Fruit fly (Drosophila melanogaster) whole organism, embryonic: ENCODE measurements around the gene Hacd1.

Source experiments
- B-H1 ChIP-seq: fragments of 200-800 bp; sonication (Bioruptor generic); IDR thresholded peaks from 3 replicates; pipeline ENCODE4 v1.3.6; 2022; ENCODE audit warnings: missing biosample characterization, missing genetic modification characterization
- CG10321 ChIP-seq: fragments of 200-800 bp; sonication (Bioruptor generic); IDR thresholded peaks from 2 replicates; pipeline ENCODE4 v1.3.6; 2022; ENCODE audit warnings: missing biosample characterization, missing genetic modification characterization
- CG11093 ChIP-seq: fragments of 200-800 bp; sonication (Bioruptor generic); IDR thresholded peaks from 3 replicates; pipeline ENCODE4 v1.3.6; 2022; ENCODE audit warnings: missing biosample characterization, missing genetic modification characterization
- CG12299 ChIP-seq: fragments of 200-800 bp; sonication (Bioruptor generic); optimal IDR thresholded peaks from 2 replicates; lab custom pipeline; 2018; ENCODE audit warnings: missing biosample characterization, mild to moderate bottlenecking, missing genetic modification characterization
- CG13624 ChIP-seq: fragments of 200-800 bp; sonication (Bioruptor generic); optimal IDR thresholded peaks from 2 replicates; lab custom pipeline; 2016; ENCODE audit warnings: missing biosample characterization, missing genetic modification characterization
- CG1529 ChIP-seq: fragments of 200-800 bp; sonication (Bioruptor generic); optimal IDR thresholded peaks from 3 replicates; lab custom pipeline; 2018; ENCODE audit warnings: missing biosample characterization, missing genetic modification characterization
- CG15601 ChIP-seq: fragments of 200-800 bp; sonication (Bioruptor generic); optimal IDR thresholded peaks from 3 replicates; lab custom pipeline; 2019; ENCODE audit warnings: missing biosample characterization, mild to moderate bottlenecking, missing genetic modification characterization, moderate library complexity
- CG16863 ChIP-seq: fragments of 200-800 bp; sonication (Bioruptor generic); optimal IDR thresholded peaks from 3 replicates; lab custom pipeline; 2016; ENCODE audit warnings: missing biosample characterization, missing genetic modification characterization
- CG18476 ChIP-seq: fragments of 200-800 bp; sonication (Bioruptor generic); optimal IDR thresholded peaks from 2 replicates; lab custom pipeline; 2016; ENCODE audit warnings: missing biosample characterization, mild to moderate bottlenecking, missing genetic modification characterization
- CG30431 ChIP-seq: fragments of 200-800 bp; sonication (Bioruptor generic); optimal IDR thresholded peaks from 2 replicates; lab custom pipeline; 2017; ENCODE audit warnings: missing biosample characterization, missing genetic modification characterization
- CG3847 ChIP-seq: fragments of 200-800 bp; sonication (Bioruptor generic); IDR thresholded peaks from 2 replicates; pipeline ENCODE4 v1.3.6; 2022; ENCODE audit warnings: missing biosample characterization, missing genetic modification characterization
- CG5953 ChIP-seq: fragments of 200-800 bp; sonication (Bioruptor generic); IDR thresholded peaks from 2 replicates; pipeline ENCODE4 v1.3.6; 2022; ENCODE audit warnings: missing biosample characterization, missing genetic modification characterization
- CG7372 ChIP-seq: fragments of 200-800 bp; sonication (Bioruptor generic); IDR thresholded peaks from 2 replicates; pipeline ENCODE4 v1.3.6; 2022; ENCODE audit warnings: missing biosample characterization, missing genetic modification characterization
- CG7987 ChIP-seq: fragments of 200-800 bp; sonication (Bioruptor generic); optimal IDR thresholded peaks from 2 replicates; lab custom pipeline; 2018; ENCODE audit warnings: missing biosample characterization, mild to moderate bottlenecking, missing genetic modification characterization, moderate library complexity
- CG8478 ChIP-seq: fragments of >200 bp; optimal IDR thresholded peaks from 2 replicates; lab custom pipeline; 2018
- CG8944 ChIP-seq: fragments of 200-800 bp; sonication (Bioruptor generic); optimal IDR thresholded peaks from 3 replicates; lab custom pipeline; 2016; ENCODE audit warnings: missing biosample characterization, missing genetic modification characterization
- CG9932 ChIP-seq: fragments of 200-800 bp; sonication (Bioruptor generic); IDR thresholded peaks from 2 replicates; pipeline ENCODE4 v1.3.6; 2022; ENCODE audit warnings: missing biosample characterization, missing genetic modification characterization
- D19B ChIP-seq: fragments of 200-800 bp; sonication (Bioruptor generic); optimal IDR thresholded peaks from 2 replicates; lab custom pipeline; 2017; ENCODE audit warnings: missing biosample characterization, mild to moderate bottlenecking, missing genetic modification characterization
- Dad ChIP-seq: fragments of 200-800 bp; sonication (Bioruptor generic); optimal IDR thresholded peaks from 3 replicates; lab custom pipeline; 2016; ENCODE audit warnings: missing biosample characterization, missing genetic modification characterization
- Dll ChIP-seq: fragments of 200-800 bp; sonication (Bioruptor generic); IDR thresholded peaks from 4 replicates; pipeline ENCODE4 v1.3.6; 2022; ENCODE audit warnings: missing biosample characterization, missing genetic modification characterization; ENCODE audit not compliant: partially characterized antibody
- Ets65A ChIP-seq: fragments of 200-800 bp; sonication (Bioruptor generic); peaks from one replicate; lab custom pipeline; 2016; ENCODE audit warnings: missing biosample characterization, missing genetic modification characterization
- HLH54F ChIP-seq: fragments of 200-800 bp; sonication (Bioruptor generic); optimal IDR thresholded peaks from 3 replicates; lab custom pipeline; 2016; ENCODE audit warnings: missing biosample characterization, missing genetic modification characterization
- Hand ChIP-seq: fragments of 200-800 bp; sonication (Bioruptor generic); optimal IDR thresholded peaks from 2 replicates; lab custom pipeline; 2017; ENCODE audit warnings: mild to moderate bottlenecking, missing biosample characterization, missing genetic modification reagents, missing genetic modification characterization
- Hr39 ChIP-seq: fragments of >200 bp; optimal IDR thresholded peaks from 2 replicates; lab custom pipeline; 2017
- Hr51 ChIP-seq, 2 experiments: fragments of 200-800 bp; sonication (Bioruptor generic); optimal IDR thresholded peaks; 2 replicates in 1 of 2; 3 replicates in 1 of 2; lab custom pipeline; 2016 to 2018; ENCODE audit warnings: missing biosample characterization in 2 of 2, missing genetic modification characterization in 2 of 2, mild to moderate bottlenecking in 1 of 2, moderate library complexity in 1 of 2
- Spps ChIP-seq: fragments of 200-800 bp; sonication (Bioruptor generic); optimal IDR thresholded peaks from 2 replicates; lab custom pipeline; 2018; ENCODE audit warnings: missing biosample characterization, mild to moderate bottlenecking, missing genetic modification characterization
- bbx ChIP-seq: fragments of 200-800 bp; sonication (Bioruptor generic); IDR thresholded peaks from 2 replicates; pipeline ENCODE4 v1.3.6; 2022; ENCODE audit warnings: missing biosample characterization, missing genetic modification characterization; ENCODE audit not compliant: partially characterized antibody
- cas ChIP-seq: fragments of 200-800 bp; sonication (Bioruptor generic); IDR thresholded peaks from 2 replicates; pipeline ENCODE4 v1.3.6; 2022; ENCODE audit warnings: missing biosample characterization, missing genetic modification characterization
- dmrt11E ChIP-seq: fragments of 200-800 bp; sonication (Bioruptor generic); optimal IDR thresholded peaks from 3 replicates; lab custom pipeline; 2018; ENCODE audit warnings: missing biosample characterization, mild to moderate bottlenecking, missing genetic modification characterization, moderate library complexity
- grau ChIP-seq: fragments of 200-800 bp; optimal IDR thresholded peaks from 3 replicates; lab custom pipeline; 2019; ENCODE audit warnings: missing biosample characterization, mild to moderate bottlenecking, missing genetic modification characterization, moderate library complexity
- gt ChIP-seq: fragments of 200-800 bp; sonication (Bioruptor generic); IDR thresholded peaks from 2 replicates; pipeline ENCODE4 v1.3.6; 2022; ENCODE audit warnings: missing biosample characterization, missing genetic modification characterization
- hkb ChIP-seq, 2 experiments: fragments of 200-800 bp in 1 of 2; fragments of >200 bp in 1 of 2; sonication (Bioruptor generic) in 1 of 2; IDR thresholded peaks in 1 of 2; optimal IDR thresholded peaks in 1 of 2; 2 replicates each; pipeline versions ENCODE4 v1.3.6 to Lab custom; 2017 to 2022; ENCODE audit warnings: missing biosample characterization in 1 of 2, missing genetic modification characterization in 1 of 2
- jing ChIP-seq: fragments of 200-800 bp; sonication (Bioruptor generic); optimal IDR thresholded peaks from 2 replicates; lab custom pipeline; 2018; ENCODE audit warnings: missing biosample characterization, mild to moderate bottlenecking, missing genetic modification characterization
- mirr ChIP-seq: fragments of 200-800 bp; sonication (Bioruptor generic); optimal IDR thresholded peaks from 3 replicates; lab custom pipeline; 2018; ENCODE audit warnings: missing biosample characterization, mild to moderate bottlenecking, missing genetic modification characterization
- pita ChIP-seq: fragments of 200-800 bp; sonication (Bioruptor generic); optimal IDR thresholded peaks from 2 replicates; lab custom pipeline; 2017; ENCODE audit warnings: missing biosample characterization, mild to moderate bottlenecking, missing genetic modification characterization
- salm ChIP-seq: fragments of 200-800 bp; sonication (Bioruptor generic); optimal IDR thresholded peaks from 2 replicates; lab custom pipeline; 2018; ENCODE audit warnings: missing biosample characterization, mild to moderate bottlenecking, missing genetic modification characterization
- sens-2 ChIP-seq: fragments of 200-800 bp; sonication (Bioruptor generic); IDR thresholded peaks from 2 replicates; pipeline ENCODE4 v1.3.6; 2022; ENCODE audit warnings: missing biosample characterization, missing genetic modification characterization
- seq ChIP-seq: fragments of 200-800 bp; sonication (Bioruptor generic); IDR thresholded peaks from 2 replicates; pipeline ENCODE4 v1.3.6; 2022; ENCODE audit warnings: missing biosample characterization, missing genetic modification characterization
- so ChIP-seq: fragments of 200-800 bp; sonication (Bioruptor generic); IDR thresholded peaks from 3 replicates; pipeline ENCODE4 v1.3.6; 2022; ENCODE audit warnings: missing biosample characterization, missing genetic modification characterization
- sob ChIP-seq: fragments of 200-800 bp; sonication (Bioruptor generic); IDR thresholded peaks from 2 replicates; pipeline ENCODE4 v1.3.6; 2022; ENCODE audit warnings: missing biosample characterization, missing genetic modification characterization
- ssp ChIP-seq: fragments of 200-800 bp; sonication (Bioruptor generic); IDR thresholded peaks from 2 replicates; pipeline ENCODE4 v1.3.6; 2022; ENCODE audit warnings: missing biosample characterization, missing genetic modification characterization
- trem ChIP-seq: fragments of 200-800 bp; optimal IDR thresholded peaks from 3 replicates; lab custom pipeline; 2019; ENCODE audit warnings: missing biosample characterization, mild to moderate bottlenecking, missing genetic modification characterization, moderate library complexity
- tup ChIP-seq: fragments of 200-800 bp; sonication (Bioruptor generic); optimal IDR thresholded peaks from 2 replicates; lab custom pipeline; 2016; ENCODE audit warnings: missing biosample characterization, mild to moderate bottlenecking, missing genetic modification characterization, moderate library complexity
- tx ChIP-seq: fragments of 200-800 bp; sonication (Bioruptor generic); optimal IDR thresholded peaks from 2 replicates; lab custom pipeline; 2016; ENCODE audit warnings: missing biosample characterization, missing genetic modification characterization
- unc-4 ChIP-seq: fragments of 200-800 bp; sonication (Bioruptor generic); IDR thresholded peaks from 2 replicates; pipeline ENCODE4 v1.3.6; 2022; ENCODE audit warnings: missing biosample characterization, missing genetic modification characterization; ENCODE audit not compliant: partially characterized antibody
- usp ChIP-seq: fragments of >200 bp; optimal IDR thresholded peaks from 2 replicates; lab custom pipeline; 2017; ENCODE audit warnings: missing biosample characterization, missing genetic modification characterization
- vfl ChIP-seq: fragments of 200-800 bp; sonication (Bioruptor generic); optimal IDR thresholded peaks from 2 replicates; lab custom pipeline; 2016; ENCODE audit warnings: missing biosample characterization, missing genetic modification characterization
- z ChIP-seq: fragments of 200-800 bp; sonication (Bioruptor generic); IDR thresholded peaks from 3 replicates; pipeline ENCODE4 v1.3.6; 2022; ENCODE audit warnings: missing biosample characterization, missing genetic modification characterization
- zen2 ChIP-seq: fragments of 200-800 bp; sonication (Bioruptor generic); IDR thresholded peaks from 3 replicates; pipeline ENCODE4 v1.3.6; 2022; ENCODE audit warnings: missing biosample characterization, missing genetic modification characterization; ENCODE audit not compliant: partially characterized antibody

Gene Hacd1

dm6 chr2L:12026458-12027431, 24.7 kb upstream of the Hacd1 start (continued):
- peak; percentile 10 for TF ChIP-seq mirr (GFP tag; lab: Kevin White, UChicago)
- peak; percentile 11 for TF ChIP-seq tx
- peak; percentile 70 for TF ChIP-seq grau
- TF ChIP-seq CG8478 (lab: Kevin White, UChicago): no peak
- peak; percentile 15 for TF ChIP-seq CG16863 (GFP tag; lab: Kevin White, UChicago)
- TF ChIP-seq CG1529 (GFP tag; lab: Kevin White, UChicago): peak; percentile 27
- peak; percentile 38 for TF ChIP-seq CG15601 (tag; lab: Kevin White, UChicago)
- TF ChIP-seq cas (GFP tag; lab: Robert Waterston, UW): no peak
- no peak for TF ChIP-seq pita (GFP tag; lab: Kevin White, UChicago)
- TF ChIP-seq so (GFP tag; lab: Robert Waterston, UW): peak; percentile 39; the same call in 1 of the 3 replicates
- no peak for TF ChIP-seq sens-2
- no peak for TF ChIP-seq CG10321 (GFP tag; lab: Robert Waterston, UW)
- peak; percentile 32; the same call in 1 of the 2 replicates for TF ChIP-seq seq (GFP tag; lab: Robert Waterston, UW)
- TF ChIP-seq dmrt11E (tag; lab: Kevin White, UChicago): peak; percentile 26
- TF ChIP-seq CG7987 (GFP tag; lab: Kevin White, UChicago): no peak
- no peak for TF ChIP-seq CG11093 (GFP tag; lab: Robert Waterston, UW)
- TF ChIP-seq Dad: no peak
- no peak for TF ChIP-seq bbx
- TF ChIP-seq CG5953 (GFP tag; lab: Robert Waterston, UW): no peak
- no peak for TF ChIP-seq salm (tag; lab: Kevin White, UChicago)
- TF ChIP-seq B-H1 (GFP tag; lab: Robert Waterston, UW): peak; percentile 20; the same call in 1 of the 3 replicates
- no peak for TF ChIP-seq CG13624 (GFP tag; lab: Kevin White, UChicago)
- no peak for TF ChIP-seq gt (GFP tag; lab: Robert Waterston, UW)
- 0 out of 3 replicates have a peak, but pooled peaks have one; percentile 29 for TF ChIP-seq zen2 (GFP tag; lab: Robert Waterston, UW)
- no peak for TF ChIP-seq vfl
- TF ChIP-seq CG9932: no peak
- TF ChIP-seq trem (tag; lab: Kevin White, UChicago): peak; percentile 5
- TF ChIP-seq unc-4 (GFP tag; lab: Robert Waterston, UW): no peak; the same call in 1 of the 2 replicates
- TF ChIP-seq hkb (optimal IDR thresholded peaks at IDR 0.05; lab: Kevin White, UChicago): no peak
- TF ChIP-seq hkb (GFP tag; IDR thresholded peaks at IDR 0.05; lab: Robert Waterston, UW): 0 out of 2 replicates have a peak, but pooled peaks have one; percentile 21
- peak; percentile 18 for TF ChIP-seq HLH54F (GFP tag; lab: Kevin White, UChicago)
- TF ChIP-seq Hr39 (lab: Kevin White, UChicago): no peak
- TF ChIP-seq sob (GFP tag; lab: Robert Waterston, UW): peak; percentile 45
- TF ChIP-seq jing: no peak
- TF ChIP-seq Hr51 (GFP tag; optimal IDR thresholded peaks at IDR 0.05; lab: Kevin White, UChicago): peak in 1 of 2 experiments; percentile 75
- peak; percentile 37 for TF ChIP-seq CG8944 (GFP tag; lab: Kevin White, UChicago)
- peak; percentile 35 for TF ChIP-seq CG18476 (GFP tag; lab: Kevin White, UChicago)
- TF ChIP-seq z: no peak
- no peak for TF ChIP-seq ssp (GFP tag; lab: Robert Waterston, UW)
- TF ChIP-seq CG30431: peak; percentile 60
- no peak for TF ChIP-seq CG7372
- peak; percentile 35 for TF ChIP-seq Hand
- no peak for TF ChIP-seq tup (GFP tag; lab: Kevin White, UChicago)
- no peak for TF ChIP-seq Dll (GFP tag; lab: Robert Waterston, UW)
- no peak for TF ChIP-seq D19B (GFP tag; lab: Kevin White, UChicago)
- no peak for TF ChIP-seq usp (GFP tag; lab: Kevin White, UChicago)
- no peak; the same call in 1 of the 2 replicates for TF ChIP-seq CG3847 (GFP tag; lab: Robert Waterston, UW)
- peak; percentile 95 for TF ChIP-seq Ets65A
- TF ChIP-seq CG12299 (tag; lab: Kevin White, UChicago): no peak
- TF ChIP-seq Spps (tag; lab: Kevin White, UChicago): peak; percentile 24
